Worm (Caenorhabditis elegans): Measurements from ENCODE around the gene mrps-17.
A peak's percentile ranks its signal among the peaks of the same experiment; 100 is the strongest.

The mrps-17 gene

DNA sequence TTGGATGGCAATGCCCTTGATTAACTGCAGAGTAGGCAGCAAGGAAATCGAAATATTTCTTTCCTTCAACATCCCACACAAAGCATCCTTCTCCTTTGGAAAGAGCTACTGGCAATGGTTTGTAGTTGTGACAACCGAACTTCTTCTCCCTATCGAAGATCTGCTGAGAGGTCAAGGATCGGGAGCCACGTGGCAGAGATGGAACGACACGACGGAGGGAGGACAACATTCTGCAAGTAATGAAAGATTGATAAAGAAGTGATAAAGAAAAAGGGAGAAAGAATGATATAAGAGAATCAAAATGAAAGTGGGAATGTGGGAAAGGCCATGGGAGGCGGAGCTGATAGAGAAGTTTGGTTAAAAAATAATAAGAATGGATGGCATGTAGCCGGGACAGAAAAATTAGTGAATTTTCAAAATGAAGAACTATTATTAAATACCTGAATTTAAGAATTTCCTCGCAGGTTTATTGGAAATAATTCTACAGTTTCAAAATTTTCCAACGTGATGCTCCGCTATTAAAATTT lies 35.8 kb downstream of the mrps-17 start, which contains the start of gene oatr-1:
TSS of gene oatr-1 (minus strand) at position 477 of the 527 bp plus-strand sequence.
- peak; percentile 64 for TF ChIP-seq sma-9 (GFP tag; optimal IDR thresholded peaks at IDR 0.05)
- no peak for TF ChIP-seq sma-9 (tag; optimal IDR thresholded peaks at IDR 0.05)
- peak; percentile 81 for TF ChIP-seq crh-2 (tag; optimal IDR thresholded peaks at IDR 0.05)
- peak; percentile 7 for TF ChIP-seq fos-1 (tag; optimal IDR thresholded peaks at IDR 0.05)
- TF ChIP-seq ztf-1 (GFP tag; conservative IDR thresholded peaks at IDR 0.05): no peak
- TF ChIP-seq mdl-1 (tag; optimal IDR thresholded peaks at IDR 0.05): peak in 1 of 2 experiments; percentile 2
- no peak for TF ChIP-seq nhr-25 (tag; optimal IDR thresholded peaks at IDR 0.05)
- TF ChIP-seq peb-1 (tag; optimal IDR thresholded peaks at IDR 0.05): no peak
- TF ChIP-seq mbf-1 (tag; optimal IDR thresholded peaks at IDR 0.05): no peak

DNA sequence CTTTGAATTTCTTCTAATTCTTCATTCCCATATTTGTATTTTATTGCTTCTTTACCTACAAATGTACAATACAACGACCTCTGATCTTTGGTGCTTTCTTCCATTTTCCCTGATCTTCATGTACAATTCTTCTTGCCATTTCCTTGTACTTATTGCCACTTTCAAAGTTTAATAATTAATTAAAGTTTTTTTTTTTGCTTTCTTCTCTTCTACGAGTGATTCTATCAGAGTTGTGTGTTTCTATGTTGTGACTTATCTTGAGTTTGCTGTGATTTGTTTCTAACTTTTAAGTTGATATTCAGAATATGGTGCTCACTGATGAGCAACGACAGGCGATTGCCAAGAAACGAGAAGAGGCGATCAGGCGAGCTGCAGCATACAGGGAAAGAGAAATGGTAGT lies 41.0 kb downstream of the mrps-17 start, which contains the start of gene smrc-1:
TSS of gene smrc-1 (plus strand) at position 301 of the 400 bp plus-strand sequence.
- TF ChIP-seq nhr-77 (tag; optimal IDR thresholded peaks at IDR 0.05): no peak
- TF ChIP-seq Y55F3AM.14 (GFP tag; optimal IDR thresholded peaks at IDR 0.05): no peak
- no peak for TF ChIP-seq F13H6.1 (tag; optimal IDR thresholded peaks at IDR 0.05)
- TF ChIP-seq unc-62 (GFP tag; optimal IDR thresholded peaks at IDR 0.05): no peak
- no peak for TF ChIP-seq lsy-2 (tag; optimal IDR thresholded peaks at IDR 0.05)

DNA sequence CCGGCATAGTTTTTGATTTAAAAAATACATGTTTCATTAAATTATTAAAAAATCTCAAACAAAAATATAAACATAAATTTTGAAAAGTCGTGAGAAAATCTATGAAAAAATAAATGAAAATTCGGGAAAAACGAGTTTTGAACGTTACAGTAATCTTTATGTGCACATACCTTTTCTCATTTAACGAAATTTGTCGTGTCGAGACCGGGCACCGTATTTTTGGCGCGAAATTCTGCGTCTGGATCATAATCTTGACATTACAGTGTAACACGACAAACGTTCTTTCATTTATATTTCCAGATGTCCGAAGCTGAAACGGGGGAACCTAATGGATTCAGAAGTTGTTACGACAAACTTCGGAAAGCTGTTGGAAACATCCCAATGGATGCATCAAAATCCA lies 42.1 kb downstream of the mrps-17 start, which contains the start of gene C16A3.2:
TSS of gene C16A3.2 (plus strand) at position 301 of the 400 bp plus-strand sequence.
- TF ChIP-seq egl-27 (tag; optimal IDR thresholded peaks at IDR 0.05) (no peak), elt-1 (tag; optimal IDR thresholded peaks at IDR 0.05) (no peak), unc-55 (GFP tag; optimal IDR thresholded peaks at IDR 0.05) (no peak), lsy-2 (tag; optimal IDR thresholded peaks at IDR 0.05) (no peak), nhr-6 (tag; optimal IDR thresholded peaks at IDR 0.05) (no peak), nhr-25 (tag; optimal IDR thresholded peaks at IDR 0.05) (no peak), nhr-77 (tag; optimal IDR thresholded peaks at IDR 0.05) (no peak), Y55F3AM.14 (GFP tag; optimal IDR thresholded peaks at IDR 0.05) (no peak), nhr-12 (tag; optimal IDR thresholded peaks at IDR 0.05) (no peak), lin-13 (GFP tag; optimal IDR thresholded peaks at IDR 0.05) (no peak), nhr-10 (tag; optimal IDR thresholded peaks at IDR 0.05) (no peak), F13H6.1 (tag; optimal IDR thresholded peaks at IDR 0.05) (no peak), dmd-4 (tag; optimal IDR thresholded peaks at IDR 0.05) (no peak), crh-2 (tag; optimal IDR thresholded peaks at IDR 0.05) (no peak), nhr-21 (tag; optimal IDR thresholded peaks at IDR 0.05) (no peak), unc-62 (GFP tag; optimal IDR thresholded peaks at IDR 0.05) (no peak), alr-1 (tag; optimal IDR thresholded peaks at IDR 0.05) (no peak), R02D3.7 (tag; optimal IDR thresholded peaks at IDR 0.05) (no peak)

DNA sequence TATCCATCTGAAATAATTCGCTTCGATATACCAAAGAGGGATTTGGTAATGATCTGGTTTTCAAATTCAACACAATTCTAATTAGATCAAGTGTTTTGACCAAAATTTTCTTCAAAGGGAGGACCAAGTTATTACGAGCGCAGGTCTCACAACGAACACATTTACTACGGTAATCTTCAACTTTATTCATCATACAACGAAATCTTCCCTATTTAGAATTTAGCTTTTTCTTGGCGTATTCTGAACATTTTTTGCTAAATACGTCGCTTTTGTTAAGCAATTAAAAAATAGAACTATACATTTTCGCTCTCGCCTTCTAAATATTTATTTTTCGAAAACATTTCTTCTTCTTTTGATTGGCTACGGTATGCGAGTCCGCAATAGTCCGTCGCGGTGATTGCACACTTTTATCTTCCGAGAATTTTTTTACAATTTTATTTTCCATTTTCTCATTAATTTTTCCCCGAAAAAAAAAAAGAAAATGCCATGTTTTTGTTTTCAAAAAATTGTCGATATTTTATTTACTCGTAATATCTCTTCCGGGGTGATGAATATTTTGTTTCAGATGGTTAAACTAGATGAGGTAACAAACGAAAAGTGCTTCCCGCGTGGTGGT lies 48.5 kb downstream of the mrps-17 start, which contains the start of gene let-716:
TSS of gene let-716 (plus strand) at position 566 of the 616 bp plus-strand sequence.
- TF ChIP-seq C34F6.9 (tag; optimal IDR thresholded peaks at IDR 0.05) (no peak), mbf-1 (tag; optimal IDR thresholded peaks at IDR 0.05) (no peak), Y55F3AM.14 (GFP tag; optimal IDR thresholded peaks at IDR 0.05) (no peak), elt-3 (tag; optimal IDR thresholded peaks at IDR 0.05) (no peak), lsy-2 (tag; optimal IDR thresholded peaks at IDR 0.05) (peak; percentile 85 to 97), unc-62 (GFP tag; optimal IDR thresholded peaks at IDR 0.05) (no peak), nhr-21 (tag; optimal IDR thresholded peaks at IDR 0.05) (peak; percentile 21), crh-2 (tag; optimal IDR thresholded peaks at IDR 0.05) (peak; percentile 5), unc-55 (GFP tag; optimal IDR thresholded peaks at IDR 0.05) (peak; percentile 51), fos-1 (tag; optimal IDR thresholded peaks at IDR 0.05) (peak; percentile 6), ZK546.5 (tag; optimal IDR thresholded peaks at IDR 0.05) (no peak), zag-1 (tag; optimal IDR thresholded peaks at IDR 0.05) (no peak), ceh-82 (tag; optimal IDR thresholded peaks at IDR 0.05) (no peak), peb-1 (tag; optimal IDR thresholded peaks at IDR 0.05) (no peak)

DNA sequence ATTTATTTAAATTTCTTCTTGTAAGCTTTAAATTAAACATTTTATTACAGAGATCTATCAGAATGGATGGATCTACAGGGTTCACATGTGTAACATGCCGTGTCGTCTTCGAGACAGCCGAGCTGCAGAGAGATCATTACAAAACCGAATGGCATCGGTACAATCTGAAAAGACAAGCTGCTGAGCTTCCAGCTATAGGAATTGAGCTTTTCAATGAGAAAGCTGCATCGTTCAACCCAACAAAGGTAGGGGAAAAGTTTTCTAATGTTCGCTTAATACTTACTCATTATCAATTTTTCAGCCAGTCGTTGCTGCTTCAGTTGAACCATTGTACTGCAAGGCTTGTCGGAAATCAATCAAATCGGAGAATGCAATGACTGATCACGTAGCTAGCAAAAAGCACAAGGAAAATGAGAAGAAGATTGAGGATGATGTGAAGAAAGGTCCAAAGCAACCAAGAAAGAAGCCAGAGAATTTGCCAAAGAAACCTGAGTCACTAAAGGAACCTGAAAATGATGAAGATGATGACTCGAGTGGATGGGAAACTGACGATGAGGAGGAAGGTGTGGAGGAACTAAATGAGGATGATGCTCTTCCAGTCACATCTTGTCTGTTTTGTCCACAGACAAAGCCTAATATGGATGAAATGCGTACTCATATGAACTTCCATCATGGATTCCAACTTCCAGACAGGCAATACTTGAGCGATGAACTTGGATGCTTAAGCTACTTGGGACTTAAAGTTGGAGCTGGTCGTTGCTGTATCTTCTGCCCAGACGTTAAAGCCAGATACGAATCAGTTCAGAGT lies 49.8 kb downstream of the mrps-17 start, which contains the start of gene znf-622:
TSS of gene znf-622 (plus strand) at position 51 of the 808 bp plus-strand sequence.
- TF ChIP-seq lsy-2 (tag; optimal IDR thresholded peaks at IDR 0.05): no peak
- TF ChIP-seq unc-55 (GFP tag; optimal IDR thresholded peaks at IDR 0.05): no peak
- no peak for TF ChIP-seq Y55F3AM.14 (GFP tag; optimal IDR thresholded peaks at IDR 0.05)
- no peak for TF ChIP-seq nhr-6 (tag; optimal IDR thresholded peaks at IDR 0.05)
- TF ChIP-seq alr-1 (tag; optimal IDR thresholded peaks at IDR 0.05): no peak
- no peak for TF ChIP-seq nhr-12 (tag; optimal IDR thresholded peaks at IDR 0.05)
- TF ChIP-seq fos-1 (tag; optimal IDR thresholded peaks at IDR 0.05): no peak
- no peak for TF ChIP-seq sem-4 (tag; optimal IDR thresholded peaks at IDR 0.05)
- no peak for TF ChIP-seq aly-2 (tag; optimal IDR thresholded peaks at IDR 0.05)
- TF ChIP-seq nhr-237 (tag; optimal IDR thresholded peaks at IDR 0.05): no peak
- no peak for TF ChIP-seq zag-1 (tag; optimal IDR thresholded peaks at IDR 0.05)
- TF ChIP-seq unc-62 (GFP tag; optimal IDR thresholded peaks at IDR 0.05): no peak
- no peak for TF ChIP-seq mbf-1 (tag; optimal IDR thresholded peaks at IDR 0.05)
- no peak for TF ChIP-seq nhr-129 (tag; optimal IDR thresholded peaks at IDR 0.05)
